Fruit fly (Drosophila melanogaster) whole organism: ENCODE results near the gene Elba1.

Experiments
- CG8478 ChIP-seq: fragments of >200 bp; optimal IDR thresholded peaks from 2 replicates; lab custom pipeline; 2018; ENCODE audit warnings: inconsistent platforms
- Dll ChIP-seq: fragments of >200 bp; optimal IDR thresholded peaks from 2 replicates; lab custom pipeline; 2017
- pan ChIP-seq: fragments of >200 bp; optimal IDR thresholded peaks from 2 replicates; lab custom pipeline; 2017
- psq ChIP-seq: fragments of >200 bp; optimal IDR thresholded peaks from 2 replicates; lab custom pipeline; 2017
- usp ChIP-seq: fragments of >200 bp; optimal IDR thresholded peaks from 2 replicates; lab custom pipeline; 2017; ENCODE audit warnings: missing biosample characterization, missing genetic modification characterization, mixed read lengths

dm6 chr2L:4635376-4635775 lies 48.9 kb downstream of the Elba1 start:
- no peak for TF ChIP-seq Dll (lab: Kevin White, UChicago)
- TF ChIP-seq CG8478 (lab: Kevin White, UChicago): no peak
- TF ChIP-seq psq (lab: Kevin White, UChicago): no peak
- no peak for TF ChIP-seq pan (lab: Kevin White, UChicago)
- no peak for TF ChIP-seq usp (GFP tag; lab: Kevin White, UChicago)
